Fruit fly (Drosophila melanogaster): ENCODE data around the gene CG11841.

CG11841 gene

dm6 chr3R:29054047-29054446 lies 3.2 kb downstream of the CG11841 start, which contains the start of gene CG11843:
TSS of gene CG11843 (plus strand) at chr3R:29054347.
- no peak for TF ChIP-seq noc (tag; optimal IDR thresholded peaks at IDR 0.05)

dm6 chr3R:29055710-29056109 lies 4.9 kb downstream of the CG11841 start, which contains the start of gene Sirt7:
TSS of gene Sirt7 (plus strand) at chr3R:29055927.
- no peak for TF ChIP-seq noc (tag; optimal IDR thresholded peaks at IDR 0.05)

- TF ChIP-seq noc (tag; optimal IDR thresholded peaks at IDR 0.05): no peak
Observed at dm6 chr3R:29059385-29059784, 8.5 kb downstream of the CG11841 start.

- TF ChIP-seq noc (tag; optimal IDR thresholded peaks at IDR 0.05): no peak
Observed at dm6 chr3R:29062717-29063206, 11.9 kb downstream of the CG11841 start, which contains the start of the genes Cul5 and Bicra. TSS of gene Cul5 (minus strand) at chr3R:29062975. TSS of gene Bicra (plus strand) at chr3R:29063040.

dm6 chr3R:29063207-29063920 lies 12.5 kb downstream of the CG11841 start:
- TF ChIP-seq noc (tag; optimal IDR thresholded peaks at IDR 0.05): peak; percentile 85

dm6 chr3R:29063921-29064460 lies 13.1 kb downstream of the CG11841 start:
- no peak for TF ChIP-seq noc (tag; optimal IDR thresholded peaks at IDR 0.05)

- TF ChIP-seq noc (tag; optimal IDR thresholded peaks at IDR 0.05): no peak
Observed at dm6 chr3R:29064682-29065100, 13.8 kb downstream of the CG11841 start.

- TF ChIP-seq noc (tag; optimal IDR thresholded peaks at IDR 0.05): no peak
Observed at dm6 chr3R:29066285-29066684, 15.4 kb downstream of the CG11841 start.

dm6 chr3R:29067091-29067490 lies 16.2 kb downstream of the CG11841 start:
- TF ChIP-seq noc (tag; optimal IDR thresholded peaks at IDR 0.05): no peak

- peak; percentile 29 for TF ChIP-seq noc (tag; optimal IDR thresholded peaks at IDR 0.05)
Observed at dm6 chr3R:29068430-29069207, 17.8 kb downstream of the CG11841 start.

- TF ChIP-seq noc (tag; optimal IDR thresholded peaks at IDR 0.05): no peak
Observed at dm6 chr3R:29069208-29070072, 18.6 kb downstream of the CG11841 start.

dm6 chr3R:29071141-29071540 lies 20.3 kb downstream of the CG11841 start:
- TF ChIP-seq noc (tag; optimal IDR thresholded peaks at IDR 0.05): no peak

- TF ChIP-seq noc (tag; optimal IDR thresholded peaks at IDR 0.05): no peak
Observed at dm6 chr3R:29072834-29073233, 22.0 kb downstream of the CG11841 start.

- peak; percentile 16 for TF ChIP-seq noc (tag; optimal IDR thresholded peaks at IDR 0.05)
Observed at dm6 chr3R:29074001-29074609, 23.2 kb downstream of the CG11841 start.

All from whole organism, larva.